Fruit fly (Drosophila melanogaster): ENCODE data around the gene Smn.

Gene Smn

dm6 chr3L:16542998-16543624, 38.2 kb downstream of the Smn start, which contains the start of gene CG43373:
Gene CG43373, minus strand, starts transcription at chr3L:16543370.
- TF ChIP-seq CG17801 (GFP tag; optimal IDR thresholded peaks at IDR 0.05; ENCODE audit: partially characterized antibody): no peak

dm6 chr3L:16533932-16534331, 47.4 kb downstream of the Smn start:
- TF ChIP-seq CG17801 (GFP tag; optimal IDR thresholded peaks at IDR 0.05; ENCODE audit: partially characterized antibody): peak; percentile 63
